Fruit fly (Drosophila melanogaster) whole organism, adult: ENCODE results near the gene CG8042.

Experiments used
- CG11617 ChIP-seq: fragments of 200-800 bp; sonication (Bioruptor generic); optimal IDR thresholded peaks from 2 replicates; lab custom pipeline; 2017; ENCODE audit warnings: mild to moderate bottlenecking, missing biosample characterization, missing genetic modification reagents, missing genetic modification characterization
- CG12768 ChIP-seq: fragments of 200-800 bp; sonication (Bioruptor generic); optimal IDR thresholded peaks from 2 replicates; lab custom pipeline; 2017; ENCODE audit warnings: missing biosample characterization, missing genetic modification characterization, mild to moderate bottlenecking, moderate library complexity, missing genetic modification reagents
- CG14711 ChIP-seq: fragments of 200-800 bp; sonication (Bioruptor generic); optimal IDR thresholded peaks from 2 replicates; lab custom pipeline; 2018; ENCODE audit warnings: missing biosample characterization, mild to moderate bottlenecking, missing genetic modification characterization, moderate library complexity
- CG1620 ChIP-seq: fragments of 200-800 bp; sonication (Bioruptor generic); optimal IDR thresholded peaks from 2 replicates; lab custom pipeline; 2016; ENCODE audit warnings: missing biosample characterization, missing genetic modification characterization
- CG33017 ChIP-seq: fragments of 200-800 bp; sonication (Bioruptor generic); optimal IDR thresholded peaks from 2 replicates; lab custom pipeline; 2018; ENCODE audit warnings: missing biosample characterization, mild to moderate bottlenecking, missing genetic modification characterization, moderate library complexity
- CG5204 ChIP-seq: fragments of 200-800 bp; sonication (Bioruptor generic); optimal IDR thresholded peaks from 2 replicates; lab custom pipeline; 2016; ENCODE audit warnings: missing biosample characterization, missing genetic modification characterization
- CG7045 ChIP-seq: fragments of 200-800 bp; sonication (Bioruptor generic); optimal IDR thresholded peaks from 2 replicates; lab custom pipeline; 2017; ENCODE audit warnings: missing biosample characterization, mild to moderate bottlenecking, missing genetic modification characterization
- CG7101 ChIP-seq: fragments of 200-800 bp; sonication (Bioruptor generic); optimal IDR thresholded peaks from 2 replicates; lab custom pipeline; 2018; ENCODE audit warnings: missing biosample characterization, mild to moderate bottlenecking, missing genetic modification characterization, moderate library complexity
- Clk ChIP-seq: fragments of 200-800 bp; sonication (Bioruptor generic); optimal IDR thresholded peaks from 2 replicates; lab custom pipeline; 2017; ENCODE audit warnings: missing biosample characterization, missing genetic modification characterization
- Crg-1 ChIP-seq: fragments of 200-800 bp; sonication (Bioruptor generic); optimal IDR thresholded peaks from 2 replicates; lab custom pipeline; 2016; ENCODE audit warnings: missing biosample characterization, missing genetic modification characterization
- Hr96 ChIP-seq: fragments of 200-800 bp; sonication (Bioruptor generic); optimal IDR thresholded peaks from 2 replicates; lab custom pipeline; 2016; ENCODE audit warnings: missing biosample characterization, missing genetic modification characterization
- Mnt ChIP-seq: fragments of 200-800 bp; sonication (Bioruptor generic); optimal IDR thresholded peaks from 2 replicates; lab custom pipeline; 2016; ENCODE audit warnings: missing biosample characterization, mild to moderate bottlenecking, missing genetic modification characterization
- bab1 ChIP-seq: fragments of 200-800 bp; sonication (Bioruptor generic); optimal IDR thresholded peaks from 3 replicates; lab custom pipeline; 2019; ENCODE audit warnings: missing biosample characterization, mild to moderate bottlenecking, missing genetic modification characterization, moderate library complexity
- cic ChIP-seq: fragments of 200-800 bp; sonication (Bioruptor generic); optimal IDR thresholded peaks from 2 replicates; lab custom pipeline; 2017; ENCODE audit warnings: missing biosample characterization, mild to moderate bottlenecking, missing genetic modification characterization, moderate library complexity
- cnc ChIP-seq, 2 experiments: fragments of >200 bp; optimal IDR thresholded peaks; 2 replicates each; lab custom pipeline; 2017
- kay ChIP-seq: fragments of 200-800 bp; sonication (Bioruptor generic); peaks from one replicate; lab custom pipeline; 2016; ENCODE audit warnings: missing biosample characterization, missing genetic modification characterization, borderline replicate concordance
- ovo ChIP-seq: fragments of 200-800 bp; sonication (Bioruptor generic); optimal IDR thresholded peaks from 2 replicates; lab custom pipeline; 2016; ENCODE audit warnings: missing biosample characterization, missing genetic modification characterization
- pad ChIP-seq: fragments of 200-800 bp; sonication (Bioruptor generic); optimal IDR thresholded peaks from 3 replicates; lab custom pipeline; 2017; ENCODE audit warnings: missing biosample characterization, missing genetic modification characterization, mild to moderate bottlenecking, moderate library complexity, missing genetic modification reagents
- tj ChIP-seq: fragments of 200-800 bp; sonication (Bioruptor generic); optimal IDR thresholded peaks from 3 replicates; lab custom pipeline; 2017; ENCODE audit warnings: missing biosample characterization, mild to moderate bottlenecking, missing genetic modification characterization, moderate library complexity
- toe ChIP-seq: fragments of 200-800 bp; sonication (Bioruptor generic); optimal IDR thresholded peaks from 2 replicates; lab custom pipeline; 2016; ENCODE audit warnings: missing biosample characterization, missing genetic modification characterization

Gene CG8042

DNA sequence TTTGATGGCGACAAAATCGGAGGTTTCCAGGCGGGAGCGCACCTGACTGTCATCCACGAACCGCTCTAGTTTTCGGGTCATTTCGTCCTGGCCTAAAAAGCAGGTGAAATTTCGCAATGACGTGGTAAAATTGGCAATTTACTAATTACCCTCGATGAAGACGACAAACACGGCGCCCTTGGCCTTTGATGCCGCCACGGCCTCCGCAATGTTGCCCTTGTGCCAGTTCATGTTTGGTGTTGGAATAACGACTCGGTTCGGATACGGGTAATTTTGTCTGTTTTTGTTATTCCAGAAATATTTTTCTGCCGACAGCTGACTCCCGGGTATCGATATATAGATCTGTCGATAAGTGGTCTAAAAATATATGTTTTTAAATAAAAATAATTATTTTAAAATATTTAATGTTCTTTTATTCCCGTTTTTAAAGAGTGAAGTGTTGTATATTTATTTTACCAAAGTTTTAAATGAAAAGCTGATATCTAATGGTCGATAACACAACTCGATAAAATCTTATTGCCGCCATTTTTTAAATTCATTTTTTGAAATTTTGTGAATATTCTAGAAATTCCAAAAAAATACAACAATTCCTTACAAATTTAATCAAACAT is at the start of gene CG8042:
CG8042 (minus strand) TSS at position 321 of the 611 bp plus-strand sequence.
- TF ChIP-seq cnc (optimal IDR thresholded peaks at IDR 0.05; lab: Kevin White, UChicago) (peak in 1 of 2 experiments; percentile 63), bab1 (GFP tag; lab: Kevin White, UChicago) (peak; percentile 25), cic (GFP tag; lab: Kevin White, UChicago) (no peak)

DNA sequence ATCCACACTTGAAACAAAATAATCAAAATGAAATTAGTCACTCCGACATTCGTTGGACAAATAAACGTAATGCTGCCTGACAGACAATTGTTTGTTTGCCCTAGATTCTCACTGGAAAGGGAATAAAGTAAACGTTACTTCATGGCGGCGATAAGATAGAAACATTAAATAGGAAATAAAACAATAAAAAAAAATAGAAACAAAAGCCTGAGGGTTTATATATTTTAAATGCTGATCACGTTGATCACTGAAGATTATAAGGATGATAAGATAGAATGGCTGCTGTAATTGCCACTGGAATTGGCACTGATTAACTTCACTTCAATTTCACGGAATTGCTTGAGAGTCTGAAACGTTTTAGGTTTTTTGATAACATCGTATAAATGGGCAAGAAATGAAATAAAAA is 43.9 kb upstream of the CG8042 start:
- TF ChIP-seq bab1 (GFP tag; lab: Kevin White, UChicago) (no peak), toe (GFP tag; lab: Kevin White, UChicago) (no peak), cic (GFP tag; lab: Kevin White, UChicago) (peak; percentile 23), Crg-1 (GFP tag; lab: Kevin White, UChicago) (no peak), CG5204 (GFP tag; lab: Kevin White, UChicago) (no peak), tj (peak; percentile 7), CG12768 (GFP tag; lab: Kevin White, UChicago) (peak; percentile 28), Mnt (GFP tag; lab: Kevin White, UChicago) (no peak), Hr96 (GFP tag; lab: Kevin White, UChicago) (no peak), CG7045 (peak; percentile 50), pad (GFP tag; lab: Kevin White, UChicago) (no peak), ovo (GFP tag; lab: Kevin White, UChicago) (peak; percentile 24), kay (GFP tag; lab: Kevin White, UChicago) (peak; percentile 82), CG7101 (peak; percentile 32), cnc (optimal IDR thresholded peaks at IDR 0.05; lab: Kevin White, UChicago) (no peak), Clk (no peak), CG33017 (tag; lab: Kevin White, UChicago) (peak; percentile 60), CG14711 (peak; percentile 12), CG1620 (GFP tag; lab: Kevin White, UChicago) (no peak), CG11617 (GFP tag; lab: Kevin White, UChicago) (peak; percentile 15)

dm6 chr3L:8013865-8014216 is 39.0 kb upstream of the CG8042 start:
- TF ChIP-seq Mnt (GFP tag; lab: Kevin White, UChicago) (no peak), CG7101 (no peak), kay (GFP tag; lab: Kevin White, UChicago) (no peak), tj (no peak), Hr96 (GFP tag; lab: Kevin White, UChicago) (no peak), CG5204 (GFP tag; lab: Kevin White, UChicago) (no peak), Crg-1 (GFP tag; lab: Kevin White, UChicago) (no peak), CG33017 (tag; lab: Kevin White, UChicago) (no peak)

- TF ChIP-seq Crg-1 (GFP tag; lab: Kevin White, UChicago) (no peak), CG12768 (GFP tag; lab: Kevin White, UChicago) (no peak), CG11617 (GFP tag; lab: Kevin White, UChicago) (no peak), bab1 (GFP tag; lab: Kevin White, UChicago) (no peak), CG14711 (no peak), pad (GFP tag; lab: Kevin White, UChicago) (no peak), kay (GFP tag; lab: Kevin White, UChicago) (no peak), Hr96 (GFP tag; lab: Kevin White, UChicago) (no peak), CG1620 (GFP tag; lab: Kevin White, UChicago) (no peak), Clk (no peak)
These were observed 38.4 kb upstream of the CG8042 start for dm6 chr3L:8013001-8013864.

DNA sequence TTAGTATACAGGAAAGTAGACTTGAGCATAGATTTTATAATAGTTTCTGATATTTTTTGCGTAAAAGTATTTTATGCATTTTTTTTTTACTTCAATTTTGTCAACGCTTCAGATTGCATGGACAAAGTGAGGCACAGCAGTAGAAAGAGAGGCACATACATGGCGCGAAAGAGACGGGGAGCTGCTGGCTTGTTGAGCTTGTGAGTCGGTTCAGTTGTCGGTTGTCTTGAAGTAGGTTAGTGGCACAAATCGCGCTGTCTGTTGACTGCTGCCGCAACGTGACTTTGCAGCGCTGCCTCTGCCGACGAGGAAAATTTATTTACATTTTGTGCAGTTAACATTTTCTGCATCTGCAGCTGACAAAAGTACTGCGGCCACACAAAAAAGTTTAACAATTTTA is 31.0 kb upstream of the CG8042 start:
- no peak for TF ChIP-seq CG12768 (GFP tag; lab: Kevin White, UChicago)
- TF ChIP-seq CG5204 (GFP tag; lab: Kevin White, UChicago) = no peak
- TF ChIP-seq toe (GFP tag; lab: Kevin White, UChicago) = no peak
- TF ChIP-seq Mnt (GFP tag; lab: Kevin White, UChicago) = no peak
- TF ChIP-seq ovo (GFP tag; lab: Kevin White, UChicago) = no peak
- TF ChIP-seq Clk = no peak
- no peak for TF ChIP-seq cic (GFP tag; lab: Kevin White, UChicago)
- no peak for TF ChIP-seq CG7101
- no peak for TF ChIP-seq cnc (optimal IDR thresholded peaks at IDR 0.05; lab: Kevin White, UChicago)
- no peak for TF ChIP-seq pad (GFP tag; lab: Kevin White, UChicago)
- TF ChIP-seq CG33017 (tag; lab: Kevin White, UChicago) = no peak
- TF ChIP-seq tj = no peak
- no peak for TF ChIP-seq kay (GFP tag; lab: Kevin White, UChicago)
- no peak for TF ChIP-seq CG14711
- no peak for TF ChIP-seq CG11617 (GFP tag; lab: Kevin White, UChicago)
- TF ChIP-seq CG1620 (GFP tag; lab: Kevin White, UChicago) = no peak
- TF ChIP-seq bab1 (GFP tag; lab: Kevin White, UChicago) = no peak
- TF ChIP-seq Hr96 (GFP tag; lab: Kevin White, UChicago) = no peak

DNA sequence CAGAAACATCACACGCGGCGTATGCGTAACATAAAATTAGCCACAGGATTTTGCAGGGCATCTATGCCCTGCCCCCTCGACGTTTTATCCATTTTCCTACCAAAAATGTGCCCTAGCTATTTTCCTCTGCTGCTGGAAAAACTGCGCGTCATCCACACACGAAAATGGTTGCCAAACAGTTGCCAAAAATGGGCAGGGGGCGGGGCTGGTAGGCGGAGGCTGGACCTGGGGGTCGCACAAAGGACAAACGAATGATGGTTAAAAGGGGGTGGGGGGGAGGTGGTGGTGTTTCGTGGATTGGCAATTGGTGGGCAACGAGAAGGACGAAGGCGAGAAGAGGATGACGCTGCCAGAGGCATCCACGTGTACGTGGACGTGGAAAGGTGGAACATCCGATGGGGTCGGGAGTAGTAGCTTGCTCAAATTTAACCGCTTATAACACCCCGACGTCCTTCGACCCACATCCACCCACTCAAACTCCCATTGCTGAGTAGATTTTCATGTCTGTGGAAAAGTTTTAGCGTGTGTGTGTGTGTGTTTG is 26.3 kb upstream of the CG8042 start:
- no peak for TF ChIP-seq CG5204 (GFP tag; lab: Kevin White, UChicago)
- TF ChIP-seq Mnt (GFP tag; lab: Kevin White, UChicago) = no peak
- no peak for TF ChIP-seq bab1 (GFP tag; lab: Kevin White, UChicago)
- TF ChIP-seq kay (GFP tag; lab: Kevin White, UChicago) = no peak
- no peak for TF ChIP-seq ovo (GFP tag; lab: Kevin White, UChicago)
- no peak for TF ChIP-seq pad (GFP tag; lab: Kevin White, UChicago)
- TF ChIP-seq Hr96 (GFP tag; lab: Kevin White, UChicago) = no peak
- TF ChIP-seq CG11617 (GFP tag; lab: Kevin White, UChicago) = no peak
- no peak for TF ChIP-seq cnc (optimal IDR thresholded peaks at IDR 0.05; lab: Kevin White, UChicago)
- TF ChIP-seq CG12768 (GFP tag; lab: Kevin White, UChicago) = no peak
- TF ChIP-seq tj = no peak
- TF ChIP-seq Crg-1 (GFP tag; lab: Kevin White, UChicago) = no peak
- no peak for TF ChIP-seq CG7101
